Worm (Caenorhabditis elegans) whole organism, young adult: ENCODE data around the gene dyf-13.
A peak's percentile ranks its signal among the peaks of the same experiment; 100 is the strongest.

Experiments
- B0019.2 ChIP-seq: fragments of 200-800 bp; sonication (Bioruptor generic); conservative IDR thresholded peaks from 2 replicates; pipeline ENCODE4 v1.3.6; 2022; ENCODE audit warnings: missing genetic modification reagents, missing genetic modification characterization, missing compliant biosample characterization
- B0261.1 ChIP-seq: sonication (generic microtip); optimal IDR thresholded peaks from 2 replicates; lab custom pipeline; 2016; ENCODE audit warnings: mild to moderate bottlenecking, missing genetic modification characterization, moderate library complexity, missing compliant biosample characterization
- B0336.3 ChIP-seq: fragments of 200-800 bp; sonication (Bioruptor generic); IDR thresholded peaks from 2 replicates; pipeline ENCODE4 v1.3.6; 2022; ENCODE audit warnings: missing genetic modification characterization, missing compliant biosample characterization
- C17E4.6 ChIP-seq: fragments of 200-800 bp; sonication (Bioruptor generic); IDR thresholded peaks from 2 replicates; pipeline ENCODE4 v1.3.6; 2022; ENCODE audit warnings: missing genetic modification reagents, missing genetic modification characterization, missing compliant biosample characterization
- F37B4.10 ChIP-seq: fragments of 200-800 bp; sonication (Bioruptor generic); IDR thresholded peaks from 2 replicates; pipeline ENCODE4 v1.3.6; 2022; ENCODE audit warnings: missing genetic modification characterization, missing compliant biosample characterization
- F39B2.1 ChIP-seq: fragments of 200-800 bp; sonication (Bioruptor generic); IDR thresholded peaks from 2 replicates; pipeline ENCODE4 v1.3.6; 2022; ENCODE audit warnings: missing genetic modification reagents, missing genetic modification characterization, missing compliant biosample characterization
- F49E8.2 ChIP-seq: sonication (generic microtip); optimal IDR thresholded peaks from 3 replicates; lab custom pipeline; 2017; ENCODE audit warnings: missing genetic modification characterization, mild to moderate bottlenecking, missing compliant biosample characterization, antibody characterized with exemption, moderate library complexity; ENCODE audit not compliant: insufficient read depth
- K12H6.12 ChIP-seq: fragments of 200-800 bp; sonication (Bioruptor generic); optimal IDR thresholded peaks from 2 replicates; lab custom pipeline; 2018; ENCODE audit warnings: mild to moderate bottlenecking, missing genetic modification characterization, missing compliant biosample characterization
- T07F8.4 ChIP-seq: sonication (generic microtip); optimal IDR thresholded peaks from 2 replicates; lab custom pipeline; 2016; ENCODE audit warnings: mild to moderate bottlenecking, missing genetic modification characterization, moderate library complexity, missing compliant biosample characterization
- Y53F4B.3 ChIP-seq: fragments of 200-800 bp; sonication (Bioruptor generic); IDR thresholded peaks from 2 replicates; pipeline ENCODE4 v1.3.6; 2022; ENCODE audit warnings: missing genetic modification reagents, missing genetic modification characterization, missing compliant biosample characterization
- Y67H2A.10 ChIP-seq: fragments of 200-800 bp; sonication (Bioruptor generic); conservative IDR thresholded peaks from 2 replicates; pipeline ENCODE4 v1.3.6; 2022; ENCODE audit warnings: missing genetic modification reagents, missing genetic modification characterization, missing compliant biosample characterization
- ZK185.1 ChIP-seq: sonication (generic microtip); optimal IDR thresholded peaks from 2 replicates; lab custom pipeline; 2016; ENCODE audit warnings: mild to moderate bottlenecking, missing genetic modification characterization, missing compliant biosample characterization; ENCODE audit not compliant: poor library complexity, severe bottlenecking
- ama-1 ChIP-seq, 3 experiments: fragments of 150-350 bp in 1 of 3; sonication (generic microtip) in 2 of 3; optimal IDR thresholded peaks; 2 replicates each; lab custom pipeline; 2014 to 2018; ENCODE audit warnings: missing biosample characterization in 2 of 3, missing genetic modification characterization in 2 of 3, missing genetic modification reagents in 2 of 3
- athp-1 ChIP-seq: sonication (generic microtip); optimal IDR thresholded peaks from 2 replicates; lab custom pipeline; 2017; ENCODE audit warnings: mild to moderate bottlenecking, missing genetic modification characterization, missing compliant biosample characterization
- attf-3 ChIP-seq: fragments of 200-800 bp; sonication (Bioruptor generic); conservative IDR thresholded peaks from 2 replicates; pipeline ENCODE4 v1.3.6; 2022; ENCODE audit warnings: missing genetic modification reagents, missing genetic modification characterization, missing compliant biosample characterization
- attf-5 ChIP-seq: fragments of 200-800 bp; sonication (Bioruptor generic); optimal IDR thresholded peaks from 2 replicates; lab custom pipeline; 2018; ENCODE audit warnings: mild to moderate bottlenecking, missing genetic modification characterization, missing compliant biosample characterization
- bed-2 ChIP-seq: fragments of 200-800 bp; sonication (Bioruptor generic); IDR thresholded peaks from 2 replicates; pipeline ENCODE4 v1.3.6; 2022; ENCODE audit warnings: missing genetic modification reagents, missing genetic modification characterization, missing compliant biosample characterization
- cebp-2 ChIP-seq: fragments of 200-800 bp; sonication (Bioruptor generic); IDR thresholded peaks from 2 replicates; pipeline ENCODE4 v1.3.6; 2022; ENCODE audit warnings: missing genetic modification characterization, missing compliant biosample characterization
- ceh-100 ChIP-seq: fragments of 200-800 bp; sonication (Bioruptor generic); IDR thresholded peaks from 2 replicates; pipeline ENCODE4 v1.3.6; 2022; ENCODE audit warnings: missing genetic modification reagents, missing genetic modification characterization, missing compliant biosample characterization
- ceh-27 ChIP-seq: fragments of 200-800 bp; sonication (Bioruptor generic); optimal IDR thresholded peaks from 2 replicates; lab custom pipeline; 2018; ENCODE audit warnings: mild to moderate bottlenecking, missing genetic modification characterization, moderate library complexity, missing compliant biosample characterization
- efl-1 ChIP-seq: fragments of 150-350 bp; optimal IDR thresholded peaks from 2 replicates; lab custom pipeline; 2014; ENCODE audit warnings: missing biosample characterization, missing genetic modification reagents, missing genetic modification characterization
- egl-44 ChIP-seq: fragments of 200-800 bp; sonication (Bioruptor generic); IDR thresholded peaks from 2 replicates; pipeline ENCODE4 v1.3.6; 2022; ENCODE audit warnings: missing genetic modification reagents, missing genetic modification characterization, missing compliant biosample characterization
- egrh-3 ChIP-seq: fragments of 200-800 bp; sonication (Bioruptor generic); IDR thresholded peaks from 2 replicates; pipeline ENCODE4 v1.3.6; 2022; ENCODE audit warnings: missing genetic modification reagents, missing genetic modification characterization, missing compliant biosample characterization
- fkh-3 ChIP-seq: sonication (generic microtip); optimal IDR thresholded peaks from 2 replicates; lab custom pipeline; 2016; ENCODE audit warnings: mild to moderate bottlenecking, missing genetic modification characterization, missing compliant biosample characterization
- hlh-12 ChIP-seq: sonication (generic microtip); optimal IDR thresholded peaks from 2 replicates; lab custom pipeline; 2016; ENCODE audit warnings: missing genetic modification characterization, missing compliant biosample characterization
- hmg-1.2 ChIP-seq: fragments of 200-800 bp; sonication (Bioruptor generic); IDR thresholded peaks from 2 replicates; pipeline ENCODE4 v1.3.6; 2022; ENCODE audit warnings: missing genetic modification reagents, missing genetic modification characterization, missing compliant biosample characterization
- hrde-1 ChIP-seq: sonication (generic microtip); optimal IDR thresholded peaks from 2 replicates; lab custom pipeline; 2016; ENCODE audit warnings: missing genetic modification characterization, mild to moderate bottlenecking, missing compliant biosample characterization, moderate library complexity, missing genotype, missing genetic modification reagents, borderline replicate concordance
- lag-1 ChIP-seq: fragments of 200-800 bp; sonication (Bioruptor generic); IDR thresholded peaks from 2 replicates; pipeline ENCODE4 v1.3.6; 2022; ENCODE audit warnings: missing genetic modification reagents, missing genetic modification characterization, missing compliant biosample characterization
- let-607 ChIP-seq, 2 experiments: fragments of 200-800 bp in 1 of 2; sonication (Bioruptor generic) in 1 of 2; sonication (generic microtip) in 1 of 2; optimal IDR thresholded peaks; 2 replicates each; lab custom pipeline; 2016 to 2018; ENCODE audit warnings: mild to moderate bottlenecking in 2 of 2, missing compliant biosample characterization in 2 of 2, missing genetic modification characterization in 2 of 2, moderate library complexity in 2 of 2, missing genotype in 1 of 2
- lin-26 ChIP-seq: fragments of 200-800 bp; sonication (Bioruptor generic); IDR thresholded peaks from 2 replicates; pipeline ENCODE4 v1.3.6; 2022; ENCODE audit warnings: missing genetic modification reagents, missing genetic modification characterization, missing compliant biosample characterization
- lin-35 ChIP-seq, 3 experiments: fragments of 150-350 bp in 2 of 3; sonication (generic microtip) in 1 of 3; optimal IDR thresholded peaks; 2 replicates each; lab custom pipeline; 2014 to 2018; ENCODE audit warnings: missing biosample characterization in 3 of 3, missing genetic modification characterization in 3 of 3, missing genetic modification reagents in 3 of 3
- lin-54 ChIP-seq: fragments of 200-800 bp; sonication (Bioruptor generic); optimal IDR thresholded peaks from 2 replicates; lab custom pipeline; 2018; ENCODE audit warnings: mild to moderate bottlenecking, missing genetic modification characterization, missing compliant biosample characterization
- lsl-1 ChIP-seq: fragments of 200-800 bp; sonication (Bioruptor generic); optimal IDR thresholded peaks from 2 replicates; lab custom pipeline; 2018; ENCODE audit warnings: mild to moderate bottlenecking, missing genetic modification characterization, moderate library complexity, missing compliant biosample characterization
- mcd-1 ChIP-seq: fragments of 200-800 bp; sonication (Bioruptor generic); IDR thresholded peaks from 2 replicates; pipeline ENCODE4 v1.3.6; 2022; ENCODE audit warnings: missing genetic modification reagents, missing genetic modification characterization, missing compliant biosample characterization
- mel-28 ChIP-seq: sonication (generic microtip); optimal IDR thresholded peaks from 2 replicates; lab custom pipeline; 2016; ENCODE audit warnings: borderline replicate concordance, mild to moderate bottlenecking, missing genetic modification characterization, missing compliant biosample characterization
- nfyb-1 ChIP-seq: fragments of 200-800 bp; sonication (Bioruptor generic); IDR thresholded peaks from 2 replicates; pipeline ENCODE4 v1.3.6; 2022; ENCODE audit warnings: missing genetic modification reagents, missing genetic modification characterization, missing compliant biosample characterization
- nhr-179 ChIP-seq: sonication (generic microtip); optimal IDR thresholded peaks from 2 replicates; lab custom pipeline; 2016; ENCODE audit warnings: mild to moderate bottlenecking, missing genetic modification characterization, missing compliant biosample characterization
- nhr-27 ChIP-seq: fragments of 200-800 bp; sonication (Bioruptor generic); optimal IDR thresholded peaks from 2 replicates; lab custom pipeline; 2018; ENCODE audit warnings: mild to moderate bottlenecking, missing genetic modification characterization, moderate library complexity, missing compliant biosample characterization
- nhr-90 ChIP-seq: sonication (generic microtip); optimal IDR thresholded peaks from 2 replicates; lab custom pipeline; 2016; ENCODE audit warnings: missing genotype, mild to moderate bottlenecking, missing genetic modification characterization, missing compliant biosample characterization
- rpc-1 ChIP-seq, 2 experiments: fragments of 150-350 bp in 1 of 2; sonication (generic microtip) in 1 of 2; optimal IDR thresholded peaks; 2 replicates each; lab custom pipeline; 2014 to 2018; ENCODE audit warnings: missing biosample characterization in 1 of 2, missing genetic modification characterization in 1 of 2, missing genetic modification reagents in 1 of 2, missing genotype in 1 of 2
- sea-2 ChIP-seq: fragments of 200-800 bp; sonication (Bioruptor generic); IDR thresholded peaks from 2 replicates; pipeline ENCODE4 v1.3.6; 2022; ENCODE audit warnings: missing genetic modification characterization, missing compliant biosample characterization
- snpc-4 ChIP-seq, 5 experiments: fragments of 150-350 bp in 1 of 5; sonication (generic microtip) in 4 of 5; optimal IDR thresholded peaks; 2 replicates each; lab custom pipeline; 2014 to 2018; ENCODE audit warnings: missing genetic modification characterization in 5 of 5, missing biosample characterization in 3 of 5, antibody characterized with exemption in 2 of 5, mild to moderate bottlenecking in 2 of 5, missing compliant biosample characterization in 2 of 5, missing genotype in 2 of 5, moderate library complexity in 2 of 5, missing genetic modification reagents in 1 of 5
- sptf-2 ChIP-seq: fragments of 200-800 bp; sonication (Bioruptor generic); optimal IDR thresholded peaks from 2 replicates; lab custom pipeline; 2018; ENCODE audit warnings: mild to moderate bottlenecking, missing genetic modification characterization, missing compliant biosample characterization
- zim-3 ChIP-seq: sonication (generic microtip); optimal IDR thresholded peaks from 2 replicates; lab custom pipeline; 2017; ENCODE audit warnings: mild to moderate bottlenecking, missing genetic modification characterization, moderate library complexity, missing compliant biosample characterization
- ztf-18 ChIP-seq: sonication (generic microtip); optimal IDR thresholded peaks from 2 replicates; lab custom pipeline; 2016; ENCODE audit warnings: missing genotype, mild to moderate bottlenecking, missing genetic modification characterization, missing compliant biosample characterization
- ztf-25 ChIP-seq: fragments of 200-800 bp; sonication (Bioruptor generic); IDR thresholded peaks from 2 replicates; pipeline ENCODE4 v1.3.6; 2022; ENCODE audit warnings: missing genetic modification reagents, missing genetic modification characterization, missing compliant biosample characterization
- ztf-6 ChIP-seq: fragments of 200-800 bp; sonication (Bioruptor generic); IDR thresholded peaks from 2 replicates; pipeline ENCODE4 v1.3.6; 2022; ENCODE audit warnings: missing genetic modification reagents, missing genetic modification characterization, missing compliant biosample characterization

The dyf-13 gene

DNA sequence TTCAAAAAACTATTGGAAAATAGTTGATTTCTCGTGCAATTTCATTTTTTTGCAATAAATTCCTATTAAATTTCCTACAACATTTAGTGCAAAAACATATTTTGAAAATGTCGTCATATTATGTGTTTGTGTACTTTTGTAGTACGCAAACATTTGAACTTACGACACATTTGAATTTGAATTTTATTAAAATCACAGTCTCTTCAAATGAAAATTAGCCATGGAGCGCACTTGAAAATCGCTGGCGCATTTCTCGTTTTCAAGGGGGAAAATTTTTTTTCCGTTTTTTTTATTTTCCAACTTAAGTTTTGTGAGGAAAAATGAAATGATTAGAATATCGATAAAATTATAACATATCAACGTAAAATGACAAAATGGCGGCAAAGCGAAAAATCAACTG lies 23.6 kb downstream of the dyf-13 start (continued):
- TF ChIP-seq egl-44 (GFP tag; lab: Robert Waterston, UW) (no peak), C17E4.6 (no peak), zim-3 (no peak), let-607 (tag; optimal IDR thresholded peaks at IDR 0.05; lab: Kevin White, UChicago) (no peak), cebp-2 (no peak), hlh-12 (tag; lab: Kevin White, UChicago) (no peak), hmg-1.2 (GFP tag; lab: Robert Waterston, UW) (peak; percentile 53; the same call in 1 of the 2 replicates), sptf-2 (GFP tag; lab: Kevin White, UChicago) (no peak), K12H6.12 (tag; lab: Kevin White, UChicago) (no peak), Y53F4B.3 (no peak), ZK185.1 (tag; lab: Kevin White, UChicago) (peak; percentile 35), F39B2.1 (GFP tag; lab: Robert Waterston, UW) (no peak), F49E8.2 (peak; percentile 70), egrh-3 (no peak), mel-28 (tag; lab: Kevin White, UChicago) (no peak), lin-26 (GFP tag; lab: Robert Waterston, UW) (no peak), bed-2 (no peak), ama-1 (optimal IDR thresholded peaks at IDR 0.05; lab: Kevin White, UChicago) (no peak), ama-1 (GFP tag; optimal IDR thresholded peaks at IDR 0.05; lab: Kevin White, UChicago) (no peak), nhr-179 (tag; lab: Kevin White, UChicago) (no peak), athp-1 (tag; lab: Kevin White, UChicago) (no peak), mcd-1 (GFP tag; lab: Robert Waterston, UW) (peak; percentile 88; the same call in 1 of the 2 replicates), nhr-90 (tag; lab: Kevin White, UChicago) (no peak), lin-54 (GFP tag; lab: Kevin White, UChicago) (peak; percentile 85), ztf-25 (GFP tag; lab: Robert Waterston, UW) (no peak), ceh-27 (GFP tag; lab: Kevin White, UChicago) (no peak), lag-1 (GFP tag; lab: Robert Waterston, UW) (no peak), lin-35 (GFP tag; optimal IDR thresholded peaks at IDR 0.05; lab: Kevin White, UChicago) (peak in 1 of 3 experiments; percentile 76), Y67H2A.10 (GFP tag; lab: Robert Waterston, UW) (no peak), B0019.2 (peak; percentile 61), T07F8.4 (tag; lab: Kevin White, UChicago) (no peak), attf-5 (GFP tag; lab: Kevin White, UChicago) (peak; percentile 68), nhr-27 (tag; lab: Kevin White, UChicago) (no peak), attf-3 (GFP tag; lab: Robert Waterston, UW) (peak; percentile 31; the same call in 1 of the 2 replicates), F37B4.10 (GFP tag; lab: Robert Waterston, UW) (no peak), efl-1 (peak; percentile 45), sea-2 (no peak), nfyb-1 (GFP tag; lab: Robert Waterston, UW) (no peak), fkh-3 (tag; lab: Kevin White, UChicago) (no peak), ceh-100 (GFP tag; lab: Robert Waterston, UW) (peak; percentile 55; the same call in 1 of the 2 replicates), B0261.1 (tag; lab: Kevin White, UChicago) (no peak), hrde-1 (tag; lab: Kevin White, UChicago) (peak; percentile 46), snpc-4 (GFP tag; optimal IDR thresholded peaks at IDR 0.05; lab: Kevin White, UChicago) (peak; percentile 18), snpc-4 (tag; optimal IDR thresholded peaks at IDR 0.05; lab: Kevin White, UChicago) (peak in 2 of 4 experiments; percentile 28 to 32), lsl-1 (GFP tag; lab: Kevin White, UChicago) (peak; percentile 84), rpc-1 (optimal IDR thresholded peaks at IDR 0.05; lab: Kevin White, UChicago) (no peak), rpc-1 (tag; optimal IDR thresholded peaks at IDR 0.05; lab: Kevin White, UChicago) (no peak), ztf-6 (GFP tag; lab: Robert Waterston, UW) (no peak), ztf-18 (peak; percentile 91), B0336.3 (GFP tag; lab: Robert Waterston, UW) (no peak)
